Worm (Caenorhabditis elegans): ENCODE data around the gene F13A7.1.
"Not testable (repeated sequence)": the region's sequence is repeated elsewhere in the genome, so short reads cannot be mapped to it uniquely, and the experiment has no call there.

Gene F13A7.1

DNA sequence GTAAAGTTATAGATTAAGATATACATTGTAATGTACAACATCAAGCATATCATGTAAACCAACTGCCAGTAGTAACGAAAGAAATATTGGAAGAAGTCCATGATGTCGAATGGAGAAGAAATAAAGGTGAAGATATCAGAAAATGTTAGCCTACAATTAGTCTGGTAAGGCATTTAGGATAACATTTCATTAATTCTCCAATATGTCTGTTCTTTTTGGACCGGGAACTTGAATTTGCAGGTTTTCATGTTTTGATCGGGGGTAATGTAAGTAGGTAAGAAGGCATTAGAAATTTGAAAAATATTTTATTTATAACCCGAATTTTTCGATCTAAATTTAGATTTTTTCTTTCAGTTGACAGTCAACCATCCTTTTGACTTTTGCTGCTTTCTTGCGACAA is 16.0 kb upstream of the F13A7.1 start, which contains the start of gene srd-63:
TSS of gene srd-63 (minus strand) at position 101 of the 400 bp plus-strand sequence.
- TF ChIP-seq flt-1 (GFP tag; IDR thresholded peaks at IDR 0.05): no peak
- TF ChIP-seq hmbx-1 (tag; optimal IDR thresholded peaks at IDR 0.05): no peak
- no peak for TF ChIP-seq ceh-36 (tag; optimal IDR thresholded peaks at IDR 0.05)
- no peak for TF ChIP-seq ceh-13 (GFP tag; optimal IDR thresholded peaks at IDR 0.05)
- no peak for TF ChIP-seq F13C5.2 (tag; optimal IDR thresholded peaks at IDR 0.05)
- TF ChIP-seq hnd-1 (tag; optimal IDR thresholded peaks at IDR 0.05): no peak
- TF ChIP-seq scrt-1 (GFP tag; IDR thresholded peaks at IDR 0.05): no peak
- no peak for TF ChIP-seq sea-1 (GFP tag; conservative IDR thresholded peaks at IDR 0.05)
- no peak for TF ChIP-seq ets-7 (tag; optimal IDR thresholded peaks at IDR 0.05)
- no peak for TF ChIP-seq tra-4 (tag; optimal IDR thresholded peaks at IDR 0.05)
- no peak for TF ChIP-seq hmg-4 (GFP tag; optimal IDR thresholded peaks at IDR 0.05)
- TF ChIP-seq B0310.2 (tag; optimal IDR thresholded peaks at IDR 0.05): no peak
- no peak for TF ChIP-seq aly-1 (tag; optimal IDR thresholded peaks at IDR 0.05)
- no peak for TF ChIP-seq pes-1 (GFP tag; IDR thresholded peaks at IDR 0.05)
- TF ChIP-seq tbx-11 (GFP tag; IDR thresholded peaks at IDR 0.05): no peak
- TF ChIP-seq ama-1 (optimal IDR thresholded peaks at IDR 0.05): no peak
- TF ChIP-seq tbx-37 (GFP tag; conservative IDR thresholded peaks at IDR 0.05): no peak

DNA sequence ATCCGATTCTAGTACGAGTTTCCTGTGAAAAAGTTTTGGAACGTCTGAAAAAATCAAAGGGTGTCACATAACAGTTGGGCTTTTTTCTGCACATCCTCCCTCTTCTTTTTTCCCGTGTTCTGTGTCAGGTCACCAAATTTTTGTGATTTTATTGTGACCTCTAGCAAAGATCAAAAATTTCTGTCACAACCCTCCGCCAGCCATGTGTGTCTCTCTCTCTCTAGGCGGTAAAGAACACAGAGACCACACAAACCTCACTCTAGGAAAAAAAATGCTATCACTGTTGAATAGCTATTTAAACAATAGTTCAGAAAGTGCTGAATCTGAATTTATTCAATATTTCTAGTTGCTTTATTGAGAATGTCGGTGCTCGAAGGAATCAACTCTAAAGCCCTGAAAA is 12.9 kb upstream of the F13A7.1 start, which contains the start of gene gst-44:
TSS of gene gst-44 (plus strand) at position 237 of the 400 bp plus-strand sequence.
- TF ChIP-seq sea-1 (GFP tag; conservative IDR thresholded peaks at IDR 0.05) (no peak), B0310.2 (tag; optimal IDR thresholded peaks at IDR 0.05) (no peak), ceh-13 (GFP tag; optimal IDR thresholded peaks at IDR 0.05) (no peak)

DNA sequence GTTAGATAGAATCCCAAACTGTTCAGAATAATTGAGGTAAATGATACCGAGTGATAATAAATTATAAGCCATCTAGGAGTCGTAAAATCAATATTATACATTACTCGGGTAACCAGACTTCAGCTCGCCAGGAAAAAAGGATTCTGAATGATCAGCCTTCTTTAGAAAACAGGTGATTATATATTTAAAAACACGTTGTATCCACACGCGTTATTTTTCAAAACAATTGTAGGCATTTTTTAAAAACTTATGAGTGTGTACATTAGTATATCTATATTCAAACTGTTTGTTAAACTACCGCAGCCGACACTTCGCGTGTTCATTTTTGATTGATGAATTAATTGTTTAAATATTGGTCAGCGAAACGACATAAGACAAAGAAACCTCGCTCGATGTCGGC is 10.5 kb upstream of the F13A7.1 start, which contains the start of gene sri-65:
TSS of gene sri-65 (minus strand) at position 101 of the 400 bp plus-strand sequence.
- no peak for TF ChIP-seq hnd-1 (tag; optimal IDR thresholded peaks at IDR 0.05)
- no peak for TF ChIP-seq aly-1 (tag; optimal IDR thresholded peaks at IDR 0.05)
- no peak for TF ChIP-seq scrt-1 (GFP tag; IDR thresholded peaks at IDR 0.05)
- no peak for TF ChIP-seq ets-7 (tag; optimal IDR thresholded peaks at IDR 0.05)
- TF ChIP-seq hmg-4 (GFP tag; optimal IDR thresholded peaks at IDR 0.05): no peak

DNA sequence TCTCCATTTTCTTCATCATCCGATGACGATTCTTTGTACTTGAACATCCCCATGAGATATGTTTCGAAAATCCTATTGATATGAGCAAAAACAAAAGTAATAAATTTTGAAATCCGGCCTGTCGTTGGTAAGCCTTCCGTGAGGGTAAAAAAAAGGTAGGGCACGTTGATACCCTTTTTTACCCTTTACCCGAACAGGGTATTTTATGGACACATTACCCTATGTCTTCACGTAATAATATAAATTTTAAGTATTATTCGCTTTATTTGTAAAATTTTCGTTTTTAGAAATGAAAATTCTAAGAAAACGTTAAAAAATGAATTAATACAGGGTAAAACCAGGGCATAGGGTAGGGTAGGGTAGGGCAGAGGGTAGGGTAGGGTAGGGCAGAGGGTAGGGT is 6.0 kb upstream of the F13A7.1 start, which contains the start of gene F13A7.7:
TSS of gene F13A7.7 (minus strand) at position 101 of the 400 bp plus-strand sequence.
- not testable (repeated sequence) for TF ChIP-seq scrt-1 (GFP tag; IDR thresholded peaks at IDR 0.05); ets-7 (tag; optimal IDR thresholded peaks at IDR 0.05); hmbx-1 (tag; optimal IDR thresholded peaks at IDR 0.05)

DNA sequence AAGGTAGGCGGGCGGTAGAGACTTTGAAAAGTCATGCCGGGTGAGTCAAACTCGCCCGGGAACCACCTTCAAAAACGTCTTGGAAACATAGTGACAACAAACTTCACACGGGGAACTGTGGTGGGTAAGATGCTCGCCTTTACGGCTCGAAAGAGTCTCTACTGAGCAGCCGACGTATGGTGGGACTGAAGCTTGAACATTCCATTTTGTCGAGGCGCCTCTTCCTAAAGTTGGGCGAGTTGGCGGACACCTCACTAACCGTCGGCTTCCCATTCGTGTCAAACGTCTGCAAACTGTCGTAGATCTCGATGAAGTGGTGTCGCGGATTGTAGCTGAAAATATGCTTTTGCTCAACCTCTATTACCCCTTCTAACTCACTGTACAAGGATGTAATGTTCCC is 5.2 kb upstream of the F13A7.1 start:
- TF ChIP-seq tbx-11 (GFP tag; IDR thresholded peaks at IDR 0.05) (no peak), B0310.2 (tag; optimal IDR thresholded peaks at IDR 0.05) (no peak), hmg-4 (GFP tag; optimal IDR thresholded peaks at IDR 0.05) (no peak), ceh-36 (tag; optimal IDR thresholded peaks at IDR 0.05) (no peak), F13C5.2 (tag; optimal IDR thresholded peaks at IDR 0.05) (no peak), tra-4 (tag; optimal IDR thresholded peaks at IDR 0.05) (no peak), flt-1 (GFP tag; IDR thresholded peaks at IDR 0.05) (no peak), ama-1 (optimal IDR thresholded peaks at IDR 0.05) (no peak), aly-1 (tag; optimal IDR thresholded peaks at IDR 0.05) (no peak), tbx-37 (GFP tag; conservative IDR thresholded peaks at IDR 0.05) (no peak), hmbx-1 (tag; optimal IDR thresholded peaks at IDR 0.05) (no peak)

DNA sequence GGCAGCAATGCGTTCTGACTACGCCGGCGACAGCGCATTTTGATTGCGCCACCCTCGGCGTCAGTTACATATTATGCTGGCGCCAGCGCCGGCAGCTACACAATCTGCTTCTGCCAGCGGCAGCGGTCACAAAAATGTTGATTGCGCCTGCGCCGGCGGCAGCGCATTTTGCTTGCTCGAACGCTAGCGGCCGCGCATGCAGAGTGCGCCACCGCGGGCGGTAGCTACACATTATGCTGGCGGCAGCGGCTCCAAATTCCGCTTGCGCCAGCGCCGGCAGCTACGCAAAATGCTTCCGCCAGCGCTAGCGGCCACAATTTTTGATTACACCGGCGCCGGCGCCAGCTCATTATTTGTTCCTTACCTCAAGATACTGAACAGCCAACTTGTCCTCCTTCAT is 561 bp downstream of the F13A7.1 start:
- TF ChIP-seq hmbx-1 (tag; optimal IDR thresholded peaks at IDR 0.05) (no peak), ceh-13 (GFP tag; optimal IDR thresholded peaks at IDR 0.05) (no peak), sea-1 (GFP tag; conservative IDR thresholded peaks at IDR 0.05) (no peak), tbx-37 (GFP tag; conservative IDR thresholded peaks at IDR 0.05) (no peak), aly-1 (tag; optimal IDR thresholded peaks at IDR 0.05) (no peak), scrt-1 (GFP tag; IDR thresholded peaks at IDR 0.05) (no peak), tra-4 (tag; optimal IDR thresholded peaks at IDR 0.05) (no peak), tbx-11 (GFP tag; IDR thresholded peaks at IDR 0.05) (no peak), B0310.2 (tag; optimal IDR thresholded peaks at IDR 0.05) (no peak), flt-1 (GFP tag; IDR thresholded peaks at IDR 0.05) (no peak), ets-7 (tag; optimal IDR thresholded peaks at IDR 0.05) (no peak)

DNA sequence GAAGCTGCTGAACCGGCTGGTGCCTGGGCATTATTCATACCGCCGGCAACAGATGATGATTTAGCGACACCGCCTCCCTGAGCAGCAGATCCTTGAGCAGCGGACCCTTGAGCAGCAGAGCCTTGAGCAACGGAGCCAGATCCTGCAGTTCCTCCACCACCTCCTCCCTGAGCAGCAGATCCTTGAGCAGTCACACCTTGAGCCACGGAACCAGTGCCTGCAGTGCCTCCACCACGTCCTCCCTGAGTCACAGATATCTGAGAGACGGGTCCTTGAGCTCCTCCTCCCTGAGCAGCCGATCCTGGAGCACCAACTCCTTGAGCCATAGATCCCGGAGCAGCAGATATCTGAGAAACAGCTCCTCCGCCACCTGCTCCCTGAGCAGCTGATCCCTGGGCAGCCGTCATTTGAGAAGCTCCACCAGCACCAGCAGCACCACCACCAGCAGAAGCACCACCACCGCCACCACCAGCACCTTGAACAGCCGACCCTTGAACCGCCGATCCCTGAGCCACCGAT is 1.3 kb downstream of the F13A7.1 start:
- TF ChIP-seq tbx-11 (GFP tag; IDR thresholded peaks at IDR 0.05): no peak
- no peak for TF ChIP-seq pes-1 (GFP tag; IDR thresholded peaks at IDR 0.05)
- TF ChIP-seq flt-1 (GFP tag; IDR thresholded peaks at IDR 0.05): no peak
- TF ChIP-seq hmg-4 (GFP tag; optimal IDR thresholded peaks at IDR 0.05): no peak
- no peak for TF ChIP-seq tra-4 (tag; optimal IDR thresholded peaks at IDR 0.05)
- no peak for TF ChIP-seq tbx-37 (GFP tag; conservative IDR thresholded peaks at IDR 0.05)
- no peak for TF ChIP-seq scrt-1 (GFP tag; IDR thresholded peaks at IDR 0.05)
- no peak for TF ChIP-seq hnd-1 (tag; optimal IDR thresholded peaks at IDR 0.05)
- no peak for TF ChIP-seq F13C5.2 (tag; optimal IDR thresholded peaks at IDR 0.05)
- TF ChIP-seq hmbx-1 (tag; optimal IDR thresholded peaks at IDR 0.05): no peak
- TF ChIP-seq ama-1 (optimal IDR thresholded peaks at IDR 0.05): no peak
- TF ChIP-seq ets-7 (tag; optimal IDR thresholded peaks at IDR 0.05): no peak
- no peak for TF ChIP-seq ceh-36 (tag; optimal IDR thresholded peaks at IDR 0.05)
- no peak for TF ChIP-seq B0310.2 (tag; optimal IDR thresholded peaks at IDR 0.05)

DNA sequence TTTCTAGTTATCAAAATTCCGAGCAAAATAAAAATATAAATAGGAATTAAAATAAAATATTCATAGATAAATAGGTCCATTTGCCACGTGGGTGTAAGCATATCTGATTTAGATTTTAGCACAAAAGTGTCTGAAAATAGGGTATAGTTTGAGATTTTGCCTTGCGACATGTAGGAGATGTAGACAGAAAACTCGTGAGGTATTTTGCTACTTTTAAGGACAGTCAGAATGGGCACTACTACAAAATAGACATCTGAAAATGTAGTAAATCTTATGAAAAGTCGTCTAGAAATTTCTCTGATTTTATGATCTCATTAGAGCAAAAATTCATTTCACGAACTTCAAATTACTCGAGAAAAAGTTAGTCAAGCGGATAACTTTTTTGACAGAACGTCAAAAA is 3.1 kb downstream of the F13A7.1 start, which contains the start of gene srv-34:
TSS of gene srv-34 (minus strand) at position 101 of the 400 bp plus-strand sequence.
- no peak for TF ChIP-seq tbx-11 (GFP tag; IDR thresholded peaks at IDR 0.05)
- no peak for TF ChIP-seq sea-1 (GFP tag; conservative IDR thresholded peaks at IDR 0.05)
- TF ChIP-seq pes-1 (GFP tag; IDR thresholded peaks at IDR 0.05): no peak
- no peak for TF ChIP-seq ama-1 (optimal IDR thresholded peaks at IDR 0.05)
- no peak for TF ChIP-seq aly-1 (tag; optimal IDR thresholded peaks at IDR 0.05)

Data from whole organism, early embryonic.